Fruit fly (Drosophila melanogaster) whole organism: ENCODE measurements around the gene Non3.
A peak's percentile ranks its signal among the peaks of the same experiment; 100 is the strongest.

ENCODE experiments used
- CG8478 ChIP-seq: fragments of >200 bp; optimal IDR thresholded peaks from 2 replicates; lab custom pipeline; 2018; ENCODE audit warnings: inconsistent platforms
- Dll ChIP-seq: fragments of >200 bp; optimal IDR thresholded peaks from 2 replicates; lab custom pipeline; 2017
- EcR ChIP-seq, 2 experiments: fragments of >200 bp; optimal IDR thresholded peaks; 2 replicates each; lab custom pipeline; 2017; ENCODE audit warnings: missing biosample characterization in 2 of 2, missing genetic modification characterization in 2 of 2, missing genetic modification reagents in 2 of 2
- pan ChIP-seq: fragments of >200 bp; optimal IDR thresholded peaks from 2 replicates; lab custom pipeline; 2017
- psq ChIP-seq: fragments of >200 bp; optimal IDR thresholded peaks from 2 replicates; lab custom pipeline; 2017
- usp ChIP-seq: fragments of >200 bp; optimal IDR thresholded peaks from 2 replicates; lab custom pipeline; 2017; ENCODE audit warnings: missing biosample characterization, missing genetic modification characterization, mixed read lengths

Gene Non3

DNA sequence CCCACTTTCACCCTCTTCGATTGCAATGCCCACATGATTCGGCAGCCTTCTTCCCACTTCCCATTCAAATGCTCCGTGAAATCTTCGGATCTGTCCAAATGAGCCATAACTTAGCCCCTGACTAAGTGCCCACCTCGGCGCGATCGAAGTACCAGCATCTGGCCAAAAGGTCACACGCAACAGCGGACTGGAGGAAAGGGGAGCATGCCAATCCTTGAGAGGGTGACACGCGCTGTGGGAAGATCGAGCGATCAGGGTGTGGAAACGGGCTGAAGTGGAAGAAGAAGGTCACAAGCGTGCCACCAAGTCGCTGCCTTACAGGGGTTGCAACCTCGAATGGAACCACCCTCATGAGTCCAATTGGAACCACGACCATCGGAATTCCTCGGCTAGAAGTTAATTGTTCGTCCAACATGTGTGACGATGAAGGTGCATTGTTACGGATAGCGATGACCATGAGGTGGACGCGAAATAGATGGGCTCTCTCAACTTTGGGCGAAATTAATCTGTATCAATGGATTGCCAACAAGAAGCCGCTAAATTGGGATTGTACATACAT is 11.3 kb downstream of the Non3 start:
- TF ChIP-seq psq (lab: Kevin White, UChicago) (no peak), CG8478 (lab: Kevin White, UChicago) (no peak), EcR (GFP tag; optimal IDR thresholded peaks at IDR 0.05; lab: Kevin White, UChicago) (no peak), pan (lab: Kevin White, UChicago) (no peak), usp (GFP tag; lab: Kevin White, UChicago) (no peak), Dll (no peak)

DNA sequence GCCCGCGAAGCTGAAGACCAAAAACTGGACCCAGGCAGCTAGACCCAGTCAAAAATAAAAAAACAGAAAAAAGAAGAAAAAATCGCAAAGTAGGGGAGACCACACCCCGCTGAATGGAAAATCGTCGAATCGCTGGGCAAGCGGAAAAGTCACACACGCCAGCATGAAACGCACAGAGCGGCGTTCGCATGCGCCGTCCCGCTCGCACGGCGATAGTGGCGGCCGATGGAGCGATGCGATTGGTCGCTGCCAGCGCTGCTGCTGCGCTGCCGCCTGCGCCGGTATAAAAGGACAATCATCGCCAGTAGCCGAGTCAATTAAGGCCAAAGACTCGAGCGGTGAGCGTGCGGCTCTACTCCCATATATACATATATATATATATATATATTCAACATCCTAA is 12.4 kb downstream of the Non3 start, which contains the start of gene repo:
repo (plus strand) TSS at position 314 of the 400 bp plus-strand sequence.
- TF ChIP-seq usp (GFP tag; lab: Kevin White, UChicago) = no peak
- no peak for TF ChIP-seq pan (lab: Kevin White, UChicago)
- TF ChIP-seq psq (lab: Kevin White, UChicago) = no peak
- no peak for TF ChIP-seq Dll
- no peak for TF ChIP-seq EcR (GFP tag; optimal IDR thresholded peaks at IDR 0.05; lab: Kevin White, UChicago)
- TF ChIP-seq CG8478 (lab: Kevin White, UChicago) = no peak

DNA sequence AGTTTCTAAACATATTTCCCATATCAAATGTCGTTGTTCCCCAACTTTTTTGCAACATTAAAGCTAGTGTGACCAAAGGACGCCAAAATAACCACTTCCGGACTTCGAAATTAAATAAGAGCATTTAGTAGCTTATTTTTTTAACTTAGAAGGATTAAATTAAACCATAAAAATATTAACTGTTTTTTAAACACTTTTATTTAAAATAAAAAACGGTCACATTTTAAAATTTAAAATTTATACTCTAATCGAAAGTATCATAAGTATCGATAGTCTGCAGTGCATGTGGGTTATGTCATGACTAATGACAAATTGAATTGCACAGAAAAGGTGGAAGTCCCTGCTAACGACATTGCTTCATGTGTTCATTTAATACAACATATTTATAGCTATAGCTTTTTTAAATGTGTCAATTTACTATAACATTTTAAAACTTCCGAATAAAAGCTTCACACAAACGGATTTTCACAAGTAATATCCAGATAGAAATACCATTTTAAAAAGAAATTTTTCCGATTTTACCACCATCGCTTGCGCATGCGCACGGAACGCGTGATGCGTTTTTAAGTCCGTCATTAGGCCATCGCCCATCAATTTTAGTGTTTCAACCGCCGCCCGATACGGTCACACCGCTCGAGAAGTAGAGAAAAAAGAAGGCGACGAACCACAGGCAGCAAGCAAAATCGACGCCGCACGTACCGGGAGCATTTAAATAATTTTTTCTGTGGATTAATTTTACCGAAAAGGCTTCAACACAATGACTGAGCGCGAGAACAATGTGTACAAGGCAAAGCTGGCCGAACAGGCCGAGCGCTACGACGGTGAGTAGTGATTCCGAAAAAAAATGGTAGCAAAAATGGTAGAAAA is 18.8 kb downstream of the Non3 start, which contains the start of the genes CG7156 and 14-3-3epsilon:
CG7156 (minus strand) TSS at position 71 of the 867 bp plus-strand sequence.
14-3-3epsilon (plus strand) TSS at position 443 of the 867 bp plus-strand sequence.
- TF ChIP-seq pan (lab: Kevin White, UChicago) (no peak), CG8478 (lab: Kevin White, UChicago) (no peak), psq (lab: Kevin White, UChicago) (no peak)

DNA sequence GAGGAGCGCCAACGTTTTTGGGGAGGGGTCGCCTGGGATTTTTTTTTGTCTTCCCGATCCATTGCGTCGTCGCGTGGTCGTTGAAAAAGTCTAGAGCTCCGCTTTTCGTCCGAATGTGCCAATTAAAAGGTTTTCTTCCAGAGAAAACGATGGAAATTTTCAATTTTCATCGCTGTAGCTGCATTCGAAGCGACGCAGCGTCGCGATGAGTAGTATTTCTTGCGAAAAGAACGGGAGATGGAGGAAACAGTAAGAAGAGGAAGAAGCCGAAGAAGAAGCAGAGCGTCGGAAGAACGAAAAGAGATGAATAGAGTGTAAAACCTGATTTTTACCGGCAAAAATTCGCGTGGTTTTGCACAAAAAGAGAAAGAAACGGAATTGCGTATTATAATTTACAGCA is 19.5 kb downstream of the Non3 start:
- TF ChIP-seq Dll (no peak), pan (lab: Kevin White, UChicago) (no peak), CG8478 (lab: Kevin White, UChicago) (no peak), usp (GFP tag; lab: Kevin White, UChicago) (no peak), EcR (GFP tag; optimal IDR thresholded peaks at IDR 0.05; lab: Kevin White, UChicago) (no peak), psq (lab: Kevin White, UChicago) (no peak)

DNA sequence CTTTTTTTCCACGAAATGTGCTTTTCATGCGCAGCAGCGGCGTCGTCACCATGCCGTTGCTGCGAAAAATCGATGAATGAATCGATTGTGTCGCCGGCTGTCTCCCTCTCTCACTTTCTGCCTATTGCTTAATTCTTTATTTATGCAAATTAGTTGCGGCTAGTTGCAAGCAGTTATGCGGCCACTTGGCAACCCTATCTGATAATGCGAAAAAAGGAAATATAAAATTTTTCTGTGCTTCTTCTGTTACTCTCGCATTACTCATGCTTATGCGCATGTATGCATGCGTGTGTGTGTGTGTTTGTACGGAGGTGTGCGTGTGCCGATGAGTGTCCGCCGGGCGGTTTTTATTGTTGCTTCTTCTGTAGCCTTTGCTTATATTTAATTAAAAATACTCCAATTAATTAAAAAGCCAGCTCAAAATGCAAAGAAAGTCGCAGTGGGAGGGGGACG is 20.2 kb downstream of the Non3 start:
- TF ChIP-seq Dll = no peak
- TF ChIP-seq psq (lab: Kevin White, UChicago) = no peak
- no peak for TF ChIP-seq CG8478 (lab: Kevin White, UChicago)
- no peak for TF ChIP-seq pan (lab: Kevin White, UChicago)
- TF ChIP-seq EcR (GFP tag; optimal IDR thresholded peaks at IDR 0.05; lab: Kevin White, UChicago) = no peak
- no peak for TF ChIP-seq usp (GFP tag; lab: Kevin White, UChicago)

DNA sequence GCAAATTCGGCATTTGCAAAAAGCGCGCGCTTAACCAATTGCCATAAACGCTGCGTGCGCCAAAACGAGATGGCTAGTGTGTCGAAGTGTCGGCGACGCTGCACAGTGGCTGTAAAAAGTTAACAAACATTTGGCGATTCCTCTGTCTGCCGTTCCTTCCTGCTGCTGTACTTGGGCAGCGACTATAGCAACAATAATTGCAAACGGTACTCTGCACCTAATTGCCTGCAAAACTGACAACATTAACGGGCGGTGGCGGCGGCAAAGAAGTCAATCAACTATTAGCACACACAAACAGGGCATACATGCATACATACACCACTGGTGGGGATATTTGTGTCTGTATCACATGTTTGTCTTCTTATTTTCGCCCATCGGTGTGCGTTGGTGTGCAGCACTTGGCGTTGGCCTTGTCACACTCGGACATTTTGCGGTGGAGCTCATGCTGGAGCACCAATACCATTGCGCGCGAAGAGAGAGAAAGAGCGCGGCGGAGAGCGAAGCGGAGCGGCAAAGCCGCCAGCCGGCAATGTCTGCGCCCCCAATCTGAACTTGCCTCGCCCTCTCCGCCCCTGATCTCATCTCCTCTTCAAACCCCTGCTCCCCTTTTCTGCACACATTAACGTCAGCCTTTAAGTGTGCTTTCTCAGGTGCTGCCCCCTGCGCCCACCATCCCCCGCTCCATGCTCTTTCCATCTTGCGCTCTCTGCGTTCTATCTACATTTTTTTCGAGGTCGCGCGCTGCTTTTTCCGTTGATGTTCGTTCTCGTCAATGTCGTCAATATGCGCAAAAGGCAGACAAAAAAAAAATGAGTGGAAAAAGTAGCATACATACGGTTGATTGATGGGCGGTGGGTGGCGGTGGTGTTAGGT is 20.9 kb downstream of the Non3 start:
- TF ChIP-seq usp (GFP tag; lab: Kevin White, UChicago) (no peak), EcR (GFP tag; optimal IDR thresholded peaks at IDR 0.05; lab: Kevin White, UChicago) (peak in 1 of 2 experiments; percentile 79), CG8478 (lab: Kevin White, UChicago) (peak; percentile 89), Dll (peak; percentile 93)

DNA sequence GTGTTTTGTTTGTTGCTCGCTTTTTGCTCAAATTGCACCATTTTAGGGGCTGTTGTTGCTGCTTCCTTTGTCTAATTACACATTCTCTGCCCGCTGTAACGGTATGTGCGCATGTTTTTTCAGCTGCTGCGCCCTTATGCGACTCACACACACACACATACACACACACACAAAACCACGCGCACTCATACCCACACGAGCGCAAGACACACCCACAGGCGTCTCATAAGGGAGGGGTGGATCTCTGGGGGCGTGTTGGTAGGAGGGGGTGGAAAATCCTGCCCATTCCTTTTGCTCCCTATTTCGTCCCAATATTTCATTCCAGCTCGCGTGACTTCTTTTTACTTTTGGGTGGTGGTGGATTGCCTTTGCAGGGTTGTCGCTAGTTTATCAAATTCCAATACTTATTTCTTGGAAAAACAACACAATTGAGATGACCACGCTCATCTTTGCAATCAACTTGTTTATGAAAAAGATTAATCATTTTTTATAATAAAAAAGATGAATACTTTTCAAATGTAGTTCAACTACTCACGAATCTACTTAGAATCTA is 21.6 kb downstream of the Non3 start:
- TF ChIP-seq Dll (no peak), EcR (GFP tag; optimal IDR thresholded peaks at IDR 0.05; lab: Kevin White, UChicago) (no peak), psq (lab: Kevin White, UChicago) (no peak), CG8478 (lab: Kevin White, UChicago) (no peak), usp (GFP tag; lab: Kevin White, UChicago) (no peak), pan (lab: Kevin White, UChicago) (no peak)

DNA sequence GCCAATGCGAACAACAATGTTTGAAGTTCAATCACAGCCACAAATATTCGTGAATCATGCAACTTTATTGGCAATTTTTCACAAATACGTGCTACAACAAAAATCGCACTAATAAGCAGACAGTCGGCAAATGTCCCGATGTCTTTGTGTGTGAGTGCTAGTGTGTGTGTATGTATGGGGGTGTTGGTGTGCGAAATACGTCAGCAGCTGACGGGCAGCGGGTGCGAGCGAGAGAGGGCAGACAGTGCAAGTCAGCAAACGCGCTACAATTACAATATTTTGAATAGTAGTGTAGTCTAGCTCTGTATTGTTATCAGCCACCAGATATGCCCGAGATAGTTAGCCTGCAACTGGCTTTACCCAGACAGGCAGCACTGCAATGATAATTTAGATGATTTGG is 22.5 kb downstream of the Non3 start:
- TF ChIP-seq Dll (no peak), usp (GFP tag; lab: Kevin White, UChicago) (no peak), EcR (GFP tag; optimal IDR thresholded peaks at IDR 0.05; lab: Kevin White, UChicago) (no peak), CG8478 (lab: Kevin White, UChicago) (no peak), pan (lab: Kevin White, UChicago) (no peak), psq (lab: Kevin White, UChicago) (no peak)

DNA sequence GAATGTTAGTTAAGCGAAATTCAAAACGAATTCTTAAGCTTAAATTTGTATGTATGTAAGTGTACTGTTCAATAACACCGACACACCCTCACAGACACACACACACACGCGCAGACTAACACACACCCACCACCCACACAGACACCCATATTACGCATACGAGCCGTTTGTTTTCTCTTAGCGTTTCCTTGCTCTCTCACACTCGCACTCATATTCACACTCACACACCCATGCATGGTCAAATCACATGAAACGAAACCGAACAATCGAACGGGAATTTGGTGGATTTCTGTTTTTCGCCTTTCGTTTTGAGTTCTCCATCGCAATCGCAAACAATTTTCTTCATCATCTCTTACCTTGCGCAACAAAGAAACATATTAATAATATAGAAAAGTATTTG is 25.7 kb downstream of the Non3 start:
- TF ChIP-seq CG8478 (lab: Kevin White, UChicago) = no peak
- TF ChIP-seq psq (lab: Kevin White, UChicago) = no peak
- TF ChIP-seq pan (lab: Kevin White, UChicago) = no peak
- TF ChIP-seq usp (GFP tag; lab: Kevin White, UChicago) = no peak
- TF ChIP-seq EcR (GFP tag; optimal IDR thresholded peaks at IDR 0.05; lab: Kevin White, UChicago) = no peak
- no peak for TF ChIP-seq Dll

DNA sequence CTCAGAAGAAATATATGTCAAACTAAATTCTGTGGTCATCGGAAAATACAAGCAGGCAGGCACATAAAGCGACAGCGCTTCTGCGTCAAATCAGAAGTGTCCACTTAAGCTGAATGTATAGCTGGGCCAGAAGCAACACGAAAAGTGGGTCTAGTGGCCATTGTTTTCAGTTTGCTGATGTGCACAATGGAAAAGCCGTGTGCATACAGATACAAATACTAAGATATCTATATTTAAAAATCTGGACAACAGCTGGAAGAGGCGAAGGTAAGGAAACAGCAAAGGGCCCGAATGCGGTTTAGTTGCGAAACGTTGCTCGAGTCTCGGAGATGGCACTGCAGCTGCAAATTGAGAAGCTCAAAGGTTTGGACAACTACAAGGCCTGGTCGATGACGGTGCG is 27.3 kb downstream of the Non3 start, which contains the start of gene CG18598:
CG18598 (plus strand) TSS at position 301 of the 400 bp plus-strand sequence.
- TF ChIP-seq EcR (GFP tag; optimal IDR thresholded peaks at IDR 0.05; lab: Kevin White, UChicago) (no peak), CG8478 (lab: Kevin White, UChicago) (no peak), pan (lab: Kevin White, UChicago) (no peak), Dll (no peak), psq (lab: Kevin White, UChicago) (no peak), usp (GFP tag; lab: Kevin White, UChicago) (no peak)
